Fruit fly (Drosophila melanogaster) whole organism, embryonic: ENCODE data around the gene CheA75a.

Source experiments
- ATbp ChIP-seq: fragments of 200-800 bp; sonication (Bioruptor generic); optimal IDR thresholded peaks from 2 replicates; lab custom pipeline; 2017; ENCODE audit warnings: missing biosample characterization, mild to moderate bottlenecking, missing genetic modification characterization, missing genetic modification reagents
- Asciz ChIP-seq: fragments of 200-800 bp; sonication (Bioruptor generic); optimal IDR thresholded peaks from 2 replicates; lab custom pipeline; 2017; ENCODE audit warnings: missing biosample characterization, mild to moderate bottlenecking, missing genetic modification characterization, missing genetic modification reagents
- CG10979 ChIP-seq: fragments of 200-800 bp; sonication (Bioruptor generic); optimal IDR thresholded peaks from 2 replicates; lab custom pipeline; 2018; ENCODE audit warnings: missing biosample characterization, mild to moderate bottlenecking, missing genetic modification characterization, moderate library complexity
- CG13624 ChIP-seq: fragments of 200-800 bp; sonication (Bioruptor generic); optimal IDR thresholded peaks from 2 replicates; lab custom pipeline; 2016; ENCODE audit warnings: missing biosample characterization, missing genetic modification characterization
- CG14710 ChIP-seq: fragments of 200-800 bp; sonication (Bioruptor generic); optimal IDR thresholded peaks from 3 replicates; lab custom pipeline; 2019; ENCODE audit warnings: missing biosample characterization, mild to moderate bottlenecking, missing genetic modification characterization, moderate library complexity
- CG15601 ChIP-seq: fragments of 200-800 bp; sonication (Bioruptor generic); optimal IDR thresholded peaks from 3 replicates; lab custom pipeline; 2019; ENCODE audit warnings: missing biosample characterization, mild to moderate bottlenecking, missing genetic modification characterization, moderate library complexity
- CG16815 ChIP-seq: fragments of 200-800 bp; sonication (Bioruptor generic); optimal IDR thresholded peaks from 3 replicates; lab custom pipeline; 2017; ENCODE audit warnings: missing biosample characterization, mild to moderate bottlenecking, missing genetic modification characterization
- CG17186 ChIP-seq: fragments of 200-800 bp; sonication (Bioruptor generic); optimal IDR thresholded peaks from 3 replicates; lab custom pipeline; 2017; ENCODE audit warnings: missing biosample characterization, missing genetic modification reagents, missing genetic modification characterization
- CG17328 ChIP-seq: fragments of 200-800 bp; sonication (Bioruptor generic); IDR thresholded peaks from 2 replicates; pipeline ENCODE4 v1.3.6; 2022; ENCODE audit warnings: missing biosample characterization, missing genetic modification characterization
- CG17361 ChIP-seq: fragments of 200-800 bp; sonication (Bioruptor generic); IDR thresholded peaks from 3 replicates; pipeline ENCODE4 v1.3.6; 2022; ENCODE audit warnings: missing biosample characterization, missing genetic modification characterization
- CG17385 ChIP-seq: fragments of 200-800 bp; sonication (Bioruptor generic); optimal IDR thresholded peaks from 3 replicates; lab custom pipeline; 2018; ENCODE audit warnings: missing biosample characterization, mild to moderate bottlenecking, missing genetic modification characterization
- CG17912 ChIP-seq: fragments of 200-800 bp; sonication (Bioruptor generic); optimal IDR thresholded peaks from 2 replicates; lab custom pipeline; 2018; ENCODE audit warnings: missing biosample characterization, mild to moderate bottlenecking, missing genetic modification characterization
- CG1792 ChIP-seq: fragments of 200-800 bp; sonication (Bioruptor generic); optimal IDR thresholded peaks from 2 replicates; lab custom pipeline; 2016; ENCODE audit warnings: missing biosample characterization, missing genetic modification characterization
- CG18011 ChIP-seq: fragments of 200-800 bp; sonication (Bioruptor generic); optimal IDR thresholded peaks from 2 replicates; lab custom pipeline; 2017; ENCODE audit warnings: missing biosample characterization, missing genetic modification characterization, mild to moderate bottlenecking, moderate library complexity, missing genotype
- CG18262 ChIP-seq: fragments of 200-800 bp; optimal IDR thresholded peaks from 3 replicates; lab custom pipeline; 2019; ENCODE audit warnings: missing biosample characterization, mild to moderate bottlenecking, missing genetic modification characterization, moderate library complexity
- CG18764 ChIP-seq: fragments of 200-800 bp; sonication (Bioruptor generic); optimal IDR thresholded peaks from 3 replicates; lab custom pipeline; 2016; ENCODE audit warnings: missing biosample characterization, missing genetic modification characterization
- CG2120 ChIP-seq: fragments of 200-800 bp; sonication (Bioruptor generic); optimal IDR thresholded peaks from 3 replicates; lab custom pipeline; 2016; ENCODE audit warnings: missing biosample characterization, missing genetic modification characterization
- CG2129 ChIP-seq: fragments of 200-800 bp; sonication (Bioruptor generic); IDR thresholded peaks from 2 replicates; pipeline ENCODE4 v1.3.6; 2022; ENCODE audit warnings: missing biosample characterization, missing genetic modification characterization; ENCODE audit not compliant: partially characterized antibody
- CG2678 ChIP-seq: fragments of 200-800 bp; sonication (Bioruptor generic); optimal IDR thresholded peaks from 3 replicates; lab custom pipeline; 2019; ENCODE audit warnings: missing biosample characterization, mild to moderate bottlenecking, missing genetic modification characterization, moderate library complexity
- CG2712 ChIP-seq: fragments of 200-800 bp; optimal IDR thresholded peaks from 3 replicates; lab custom pipeline; 2019; ENCODE audit warnings: missing biosample characterization, mild to moderate bottlenecking, missing genetic modification characterization, moderate library complexity
- CG31224 ChIP-seq: fragments of 200-800 bp; sonication (Bioruptor generic); IDR thresholded peaks from 2 replicates; pipeline ENCODE4 v1.3.6; 2022; ENCODE audit warnings: missing biosample characterization, missing genetic modification characterization
- CG33557 ChIP-seq: fragments of 200-800 bp; sonication (Bioruptor generic); optimal IDR thresholded peaks from 2 replicates; lab custom pipeline; 2019; ENCODE audit warnings: missing biosample characterization, mild to moderate bottlenecking, missing genetic modification characterization, moderate library complexity
- CG4360 ChIP-seq: fragments of 200-800 bp; sonication (Bioruptor generic); IDR thresholded peaks from 2 replicates; pipeline ENCODE4 v1.3.6; 2022; ENCODE audit warnings: missing biosample characterization, missing genetic modification characterization
- CG4617 ChIP-seq: fragments of 200-800 bp; sonication (Bioruptor generic); optimal IDR thresholded peaks from 3 replicates; lab custom pipeline; 2016; ENCODE audit warnings: missing biosample characterization, missing genetic modification characterization, borderline replicate concordance
- CG4730 ChIP-seq: fragments of 200-800 bp; sonication (Bioruptor generic); IDR thresholded peaks from 2 replicates; pipeline ENCODE4 v1.3.6; 2022; ENCODE audit warnings: missing biosample characterization, missing genetic modification characterization
- CG6689 ChIP-seq: fragments of 200-800 bp; sonication (Bioruptor generic); IDR thresholded peaks from 2 replicates; pipeline ENCODE4 v1.3.6; 2022; ENCODE audit warnings: missing biosample characterization, missing genetic modification characterization
- CG6765 ChIP-seq: fragments of 200-800 bp; sonication (Bioruptor generic); optimal IDR thresholded peaks from 3 replicates; lab custom pipeline; 2017; ENCODE audit warnings: missing biosample characterization, mild to moderate bottlenecking, missing genetic modification characterization
- CG7963 ChIP-seq: fragments of 200-800 bp; sonication (Bioruptor generic); IDR thresholded peaks from 3 replicates; pipeline ENCODE4 v1.3.6; 2022; ENCODE audit warnings: missing biosample characterization, missing genetic modification characterization; ENCODE audit not compliant: partially characterized antibody
- D19A ChIP-seq: fragments of 200-800 bp; optimal IDR thresholded peaks from 3 replicates; lab custom pipeline; 2019; ENCODE audit warnings: missing biosample characterization, mild to moderate bottlenecking, missing genetic modification characterization, moderate library complexity
- ERR ChIP-seq: fragments of 200-800 bp; sonication (Bioruptor generic); optimal IDR thresholded peaks from 2 replicates; lab custom pipeline; 2016; ENCODE audit warnings: missing biosample characterization, missing genetic modification characterization
- H2.0 ChIP-seq: fragments of 200-800 bp; sonication (Bioruptor generic); IDR thresholded peaks from 2 replicates; pipeline ENCODE4 v1.3.6; 2022; ENCODE audit warnings: missing biosample characterization, missing genetic modification characterization
- Hr3 ChIP-seq: fragments of 200-800 bp; sonication (Bioruptor generic); optimal IDR thresholded peaks from 3 replicates; lab custom pipeline; 2016; ENCODE audit warnings: missing biosample characterization, missing genetic modification characterization
- Hsf ChIP-seq: fragments of 200-800 bp; sonication (Bioruptor generic); optimal IDR thresholded peaks from 3 replicates; lab custom pipeline; 2016; ENCODE audit warnings: missing biosample characterization, missing genetic modification characterization
- NK7.1 ChIP-seq: fragments of 200-800 bp; sonication (Bioruptor generic); optimal IDR thresholded peaks from 3 replicates; lab custom pipeline; 2016; ENCODE audit warnings: missing biosample characterization, missing genetic modification characterization
- bbx ChIP-seq: fragments of 200-800 bp; sonication (Bioruptor generic); IDR thresholded peaks from 2 replicates; pipeline ENCODE4 v1.3.6; 2022; ENCODE audit warnings: missing biosample characterization, missing genetic modification characterization; ENCODE audit not compliant: partially characterized antibody
- cato ChIP-seq: fragments of 200-800 bp; sonication (Bioruptor generic); optimal IDR thresholded peaks from 2 replicates; lab custom pipeline; 2016; ENCODE audit warnings: missing biosample characterization, missing genetic modification characterization, borderline replicate concordance
- chinmo ChIP-seq: fragments of 200-800 bp; sonication (Bioruptor generic); IDR thresholded peaks from 4 replicates; pipeline ENCODE4 v1.3.6; 2022; ENCODE audit warnings: missing biosample characterization, missing genetic modification characterization; ENCODE audit not compliant: partially characterized antibody
- crc ChIP-seq: fragments of 200-800 bp; sonication (Bioruptor generic); optimal IDR thresholded peaks from 2 replicates; lab custom pipeline; 2016; ENCODE audit warnings: missing biosample characterization, missing genetic modification characterization
- ewg ChIP-seq: fragments of 200-800 bp; sonication (Bioruptor generic); optimal IDR thresholded peaks from 3 replicates; lab custom pipeline; 2017; ENCODE audit warnings: mild to moderate bottlenecking, missing biosample characterization, missing genetic modification reagents, missing genetic modification characterization
- fd3F ChIP-seq: fragments of 200-800 bp; sonication (Bioruptor generic); optimal IDR thresholded peaks from 2 replicates; lab custom pipeline; 2018; ENCODE audit warnings: missing biosample characterization, mild to moderate bottlenecking, missing genetic modification characterization, moderate library complexity
- gcm2 ChIP-seq: fragments of 200-800 bp; sonication (Bioruptor generic); optimal IDR thresholded peaks from 2 replicates; lab custom pipeline; 2016; ENCODE audit warnings: missing biosample characterization, missing genetic modification characterization
- gro ChIP-seq: fragments of 200-800 bp; sonication (Bioruptor generic); optimal IDR thresholded peaks from 2 replicates; lab custom pipeline; 2016; ENCODE audit warnings: missing biosample characterization, missing genetic modification characterization
- insv ChIP-seq, 2 experiments: fragments of 200-800 bp; sonication (Bioruptor generic); optimal IDR thresholded peaks; 3 replicates each; lab custom pipeline; 2016 to 2018; ENCODE audit warnings: missing biosample characterization in 2 of 2, missing genetic modification characterization in 2 of 2
- nerfin-2 ChIP-seq: fragments of 200-800 bp; sonication (Bioruptor generic); IDR thresholded peaks from 2 replicates; pipeline ENCODE4 v1.3.6; 2022; ENCODE audit warnings: missing biosample characterization, missing genetic modification characterization; ENCODE audit not compliant: partially characterized antibody
- odd ChIP-seq: fragments of 200-800 bp; sonication (Bioruptor generic); optimal IDR thresholded peaks from 2 replicates; lab custom pipeline; 2017; ENCODE audit warnings: missing biosample characterization, mild to moderate bottlenecking, missing genetic modification characterization
- p53 ChIP-seq: fragments of 200-800 bp; sonication (Bioruptor generic); optimal IDR thresholded peaks from 2 replicates; lab custom pipeline; 2016; ENCODE audit warnings: missing biosample characterization, missing genetic modification characterization
- pfk ChIP-seq: fragments of 200-800 bp; sonication (Bioruptor generic); optimal IDR thresholded peaks from 2 replicates; lab custom pipeline; 2018; ENCODE audit warnings: missing biosample characterization, mild to moderate bottlenecking, missing genetic modification characterization, moderate library complexity
- salm ChIP-seq: fragments of 200-800 bp; sonication (Bioruptor generic); optimal IDR thresholded peaks from 2 replicates; lab custom pipeline; 2018; ENCODE audit warnings: missing biosample characterization, mild to moderate bottlenecking, missing genetic modification characterization
- seq ChIP-seq: fragments of 200-800 bp; sonication (Bioruptor generic); IDR thresholded peaks from 2 replicates; pipeline ENCODE4 v1.3.6; 2022; ENCODE audit warnings: missing biosample characterization, missing genetic modification characterization
- tna ChIP-seq: fragments of 200-800 bp; sonication (Bioruptor generic); IDR thresholded peaks from 2 replicates; pipeline ENCODE4 v1.3.6; 2022; ENCODE audit warnings: missing biosample characterization, missing genetic modification characterization; ENCODE audit not compliant: partially characterized antibody
- toy ChIP-seq: fragments of 200-800 bp; sonication (Bioruptor generic); IDR thresholded peaks from 2 replicates; pipeline ENCODE4 v1.3.6; 2022; ENCODE audit warnings: missing biosample characterization, missing genetic modification characterization

CheA75a gene

dm6 chr3L:18227411-18227716, 24.5 kb upstream of the CheA75a start (continued):
- no peak for TF ChIP-seq gro (GFP tag; lab: Kevin White, UChicago)
- peak; percentile 67 for TF ChIP-seq CG2712 (tag; lab: Kevin White, UChicago)
- no peak for TF ChIP-seq odd (GFP tag; lab: Kevin White, UChicago)
- no peak for TF ChIP-seq gcm2 (GFP tag; lab: Kevin White, UChicago)
- no peak for TF ChIP-seq CG1792
- TF ChIP-seq CG2129 (GFP tag; lab: Robert Waterston, UW) = no peak
- TF ChIP-seq CG18262 (tag; lab: Kevin White, UChicago) = peak; percentile 79
- TF ChIP-seq toy (GFP tag; lab: Robert Waterston, UW) = no peak
- peak; percentile 71 for TF ChIP-seq CG15601 (tag; lab: Kevin White, UChicago)
- no peak for TF ChIP-seq CG2120 (GFP tag; lab: Kevin White, UChicago)
- TF ChIP-seq chinmo (GFP tag; lab: Robert Waterston, UW) = no peak
- no peak for TF ChIP-seq salm (tag; lab: Kevin White, UChicago)
- TF ChIP-seq Asciz (GFP tag; lab: Kevin White, UChicago) = no peak
- peak; percentile 75 for TF ChIP-seq CG17361 (GFP tag; lab: Robert Waterston, UW)
- no peak for TF ChIP-seq crc (GFP tag; lab: Kevin White, UChicago)
- no peak for TF ChIP-seq H2.0 (GFP tag; lab: Robert Waterston, UW)
- TF ChIP-seq CG4730 = no peak
- no peak for TF ChIP-seq NK7.1
- TF ChIP-seq CG33557 (GFP tag; lab: Kevin White, UChicago) = peak; percentile 70
- no peak for TF ChIP-seq insv (GFP tag; optimal IDR thresholded peaks at IDR 0.05; lab: Kevin White, UChicago)
- no peak for TF ChIP-seq ATbp (GFP tag; lab: Kevin White, UChicago)
- TF ChIP-seq CG13624 (GFP tag; lab: Kevin White, UChicago) = no peak
- no peak for TF ChIP-seq CG6765
- TF ChIP-seq CG4617 (GFP tag; lab: Kevin White, UChicago) = no peak
- TF ChIP-seq bbx (GFP tag; lab: Robert Waterston, UW) = no peak
- peak; percentile 54 for TF ChIP-seq CG14710
- TF ChIP-seq CG18011 (GFP tag; lab: Kevin White, UChicago) = no peak
- TF ChIP-seq fd3F = no peak
- no peak for TF ChIP-seq CG7963 (GFP tag; lab: Robert Waterston, UW)
- no peak for TF ChIP-seq CG17328 (GFP tag; lab: Robert Waterston, UW)
- TF ChIP-seq CG6689 (GFP tag; lab: Robert Waterston, UW) = 0 out of 2 replicates have a peak, but pooled peaks have one; percentile 14
- no peak for TF ChIP-seq D19A (tag; lab: Kevin White, UChicago)
- no peak for TF ChIP-seq cato (GFP tag; lab: Kevin White, UChicago)
- TF ChIP-seq CG17186 = no peak
- no peak for TF ChIP-seq CG17912 (GFP tag; lab: Kevin White, UChicago)
- peak; percentile 67 for TF ChIP-seq CG2678
- TF ChIP-seq CG31224 (GFP tag; lab: Robert Waterston, UW) = no peak
- no peak for TF ChIP-seq tna (GFP tag; lab: Robert Waterston, UW)
- no peak for TF ChIP-seq ewg (GFP tag; lab: Kevin White, UChicago)
- TF ChIP-seq CG17385 (GFP tag; lab: Kevin White, UChicago) = no peak
- TF ChIP-seq Hsf (GFP tag; lab: Kevin White, UChicago) = no peak
- no peak for TF ChIP-seq p53
- no peak for TF ChIP-seq pfk
- peak; percentile 35 for TF ChIP-seq Hr3 (GFP tag; lab: Kevin White, UChicago)
- TF ChIP-seq nerfin-2 (GFP tag; lab: Robert Waterston, UW) = no peak
- TF ChIP-seq CG10979 (tag; lab: Kevin White, UChicago) = peak; percentile 78
- TF ChIP-seq CG18764 (GFP tag; lab: Kevin White, UChicago) = no peak
- TF ChIP-seq ERR (GFP tag; lab: Kevin White, UChicago) = no peak
- no peak for TF ChIP-seq CG4360 (GFP tag; lab: Robert Waterston, UW)
- no peak for TF ChIP-seq seq (GFP tag; lab: Robert Waterston, UW)
- no peak for TF ChIP-seq CG16815 (GFP tag; lab: Kevin White, UChicago)
